Fruit fly (Drosophila melanogaster) whole organism, embryonic: ENCODE data around the gene uif.

Source experiments
- ATbp ChIP-seq: fragments of 200-800 bp; sonication (Bioruptor generic); optimal IDR thresholded peaks from 2 replicates; lab custom pipeline; 2017; ENCODE audit warnings: missing biosample characterization, mild to moderate bottlenecking, missing genetic modification characterization, missing genetic modification reagents
- Atf6 ChIP-seq: fragments of 200-800 bp; sonication (Bioruptor generic); IDR thresholded peaks from 2 replicates; pipeline ENCODE4 v1.3.6; 2022; ENCODE audit warnings: missing biosample characterization, missing genetic modification characterization
- Bteb2 ChIP-seq: fragments of 200-800 bp; sonication (Bioruptor generic); optimal IDR thresholded peaks from 2 replicates; lab custom pipeline; 2016; ENCODE audit warnings: missing biosample characterization, missing genetic modification characterization
- CG11456 ChIP-seq: fragments of 200-800 bp; sonication (Bioruptor generic); IDR thresholded peaks from 3 replicates; pipeline ENCODE4 v1.3.6; 2022; ENCODE audit warnings: missing biosample characterization, missing genetic modification characterization
- CG14050 ChIP-seq: fragments of 200-800 bp; sonication (Bioruptor generic); IDR thresholded peaks from 3 replicates; pipeline ENCODE4 v1.3.6; 2022; ENCODE audit warnings: missing biosample characterization, missing genetic modification characterization
- CG16779 ChIP-seq: fragments of 200-800 bp; sonication (Bioruptor generic); IDR thresholded peaks from 2 replicates; pipeline ENCODE4 v1.3.6; 2022; ENCODE audit warnings: missing biosample characterization, missing genetic modification characterization
- CG18262 ChIP-seq: fragments of 200-800 bp; optimal IDR thresholded peaks from 3 replicates; lab custom pipeline; 2019; ENCODE audit warnings: missing biosample characterization, mild to moderate bottlenecking, missing genetic modification characterization, moderate library complexity
- CG2129 ChIP-seq: fragments of 200-800 bp; sonication (Bioruptor generic); IDR thresholded peaks from 2 replicates; pipeline ENCODE4 v1.3.6; 2022; ENCODE audit warnings: missing biosample characterization, missing genetic modification characterization; ENCODE audit not compliant: partially characterized antibody
- CG30403 ChIP-seq: fragments of 200-800 bp; sonication (Bioruptor generic); optimal IDR thresholded peaks from 3 replicates; lab custom pipeline; 2016; ENCODE audit warnings: missing biosample characterization, missing genetic modification characterization
- CG32767 ChIP-seq: fragments of 200-800 bp; sonication (Bioruptor generic); IDR thresholded peaks from 2 replicates; pipeline ENCODE4 v1.3.6; 2022; ENCODE audit warnings: missing biosample characterization, missing genetic modification characterization
- CG33213 ChIP-seq: fragments of 200-800 bp; sonication (Bioruptor generic); optimal IDR thresholded peaks from 3 replicates; lab custom pipeline; 2016; ENCODE audit warnings: missing biosample characterization, missing genetic modification characterization
- CG3407 ChIP-seq: fragments of 200-800 bp; sonication (Bioruptor generic); optimal IDR thresholded peaks from 2 replicates; lab custom pipeline; 2018; ENCODE audit warnings: missing biosample characterization, mild to moderate bottlenecking, missing genetic modification characterization
- CG34422 ChIP-seq: fragments of 200-800 bp; sonication (Bioruptor generic); IDR thresholded peaks from 3 replicates; pipeline ENCODE4 v1.3.6; 2022; ENCODE audit warnings: missing biosample characterization, missing genetic modification characterization
- CG3726 ChIP-seq: fragments of 200-800 bp; sonication (Bioruptor generic); IDR thresholded peaks from 3 replicates; pipeline ENCODE4, ENCODE4 v1.3.6; 2022; ENCODE audit warnings: missing biosample characterization, missing genetic modification characterization
- CG3838 ChIP-seq: fragments of 200-800 bp; sonication (Bioruptor generic); optimal IDR thresholded peaks from 3 replicates; lab custom pipeline; 2016; ENCODE audit warnings: missing biosample characterization, missing genetic modification characterization
- CG4282 ChIP-seq: fragments of 200-800 bp; sonication (Bioruptor generic); optimal IDR thresholded peaks from 2 replicates; lab custom pipeline; 2016; ENCODE audit warnings: missing biosample characterization, missing genetic modification characterization
- CG4617 ChIP-seq: fragments of 200-800 bp; sonication (Bioruptor generic); optimal IDR thresholded peaks from 3 replicates; lab custom pipeline; 2016; ENCODE audit warnings: missing biosample characterization, missing genetic modification characterization, borderline replicate concordance
- CG4820 ChIP-seq: fragments of 200-800 bp; sonication (Bioruptor generic); optimal IDR thresholded peaks from 3 replicates; lab custom pipeline; 2016; ENCODE audit warnings: missing biosample characterization, missing genetic modification characterization
- CG5953 ChIP-seq: fragments of 200-800 bp; sonication (Bioruptor generic); IDR thresholded peaks from 2 replicates; pipeline ENCODE4 v1.3.6; 2022; ENCODE audit warnings: missing biosample characterization, missing genetic modification characterization
- CG6689 ChIP-seq: fragments of 200-800 bp; sonication (Bioruptor generic); IDR thresholded peaks from 2 replicates; pipeline ENCODE4 v1.3.6; 2022; ENCODE audit warnings: missing biosample characterization, missing genetic modification characterization
- CG8359 ChIP-seq: fragments of 200-800 bp; sonication (Bioruptor generic); optimal IDR thresholded peaks from 2 replicates; lab custom pipeline; 2017; ENCODE audit warnings: missing biosample characterization, mild to moderate bottlenecking, missing genetic modification characterization, borderline replicate concordance
- CG8944 ChIP-seq: fragments of 200-800 bp; sonication (Bioruptor generic); optimal IDR thresholded peaks from 3 replicates; lab custom pipeline; 2016; ENCODE audit warnings: missing biosample characterization, missing genetic modification characterization
- CTCF ChIP-seq: fragments of 200-800 bp; sonication (Bioruptor generic); optimal IDR thresholded peaks from 2 replicates; lab custom pipeline; 2017; ENCODE audit warnings: missing biosample characterization, mild to moderate bottlenecking, missing genetic modification characterization, moderate library complexity
- Dip3 ChIP-seq: fragments of 200-800 bp; sonication (Bioruptor generic); optimal IDR thresholded peaks from 3 replicates; lab custom pipeline; 2016; ENCODE audit warnings: missing biosample characterization, missing genetic modification characterization
- ERR ChIP-seq: fragments of 200-800 bp; sonication (Bioruptor generic); optimal IDR thresholded peaks from 2 replicates; lab custom pipeline; 2016; ENCODE audit warnings: missing biosample characterization, missing genetic modification characterization
- Elba2 ChIP-seq: fragments of 200-800 bp; sonication (Bioruptor generic); optimal IDR thresholded peaks from 3 replicates; lab custom pipeline; 2016; ENCODE audit warnings: missing biosample characterization, missing genetic modification characterization
- Hr78 ChIP-seq, 2 experiments: fragments of 200-800 bp in 1 of 2; fragments of >200 bp in 1 of 2; sonication (Bioruptor generic) in 1 of 2; optimal IDR thresholded peaks; 2 replicates each; lab custom pipeline; 2017 to 2019; ENCODE audit warnings: missing biosample characterization in 2 of 2, missing genetic modification characterization in 2 of 2, mild to moderate bottlenecking in 1 of 2, moderate library complexity in 1 of 2
- MESR4 ChIP-seq: fragments of 200-800 bp; sonication (Bioruptor generic); optimal IDR thresholded peaks from 2 replicates; lab custom pipeline; 2018; ENCODE audit warnings: missing biosample characterization, mild to moderate bottlenecking, missing genetic modification characterization, moderate library complexity
- Meics ChIP-seq: fragments of 200-800 bp; sonication (Bioruptor generic); optimal IDR thresholded peaks from 2 replicates; lab custom pipeline; 2017; ENCODE audit warnings: missing biosample characterization, mild to moderate bottlenecking, missing genetic modification characterization
- Nf-YB ChIP-seq: fragments of 200-800 bp; sonication (Bioruptor generic); optimal IDR thresholded peaks from 3 replicates; lab custom pipeline; 2019; ENCODE audit warnings: missing biosample characterization, mild to moderate bottlenecking, missing genetic modification characterization, moderate library complexity
- Sry-β ChIP-seq: fragments of 200-800 bp; sonication (Bioruptor generic); optimal IDR thresholded peaks from 2 replicates; lab custom pipeline; 2018; ENCODE audit warnings: missing biosample characterization, mild to moderate bottlenecking, missing genetic modification characterization, moderate library complexity
- Vsx1 ChIP-seq: fragments of 200-800 bp; sonication (Bioruptor generic); optimal IDR thresholded peaks from 2 replicates; lab custom pipeline; 2017; ENCODE audit warnings: missing biosample characterization, mild to moderate bottlenecking, missing genetic modification characterization, missing genetic modification reagents
- aop ChIP-seq: fragments of 200-800 bp; sonication (Bioruptor generic); IDR thresholded peaks from 2 replicates; pipeline ENCODE4 v1.3.6; 2022; ENCODE audit warnings: missing biosample characterization, missing genetic modification characterization
- bbx ChIP-seq: fragments of 200-800 bp; sonication (Bioruptor generic); IDR thresholded peaks from 2 replicates; pipeline ENCODE4 v1.3.6; 2022; ENCODE audit warnings: missing biosample characterization, missing genetic modification characterization; ENCODE audit not compliant: partially characterized antibody
- bsh ChIP-seq, 2 experiments: fragments of 200-800 bp; sonication (Bioruptor generic); optimal IDR thresholded peaks; 2 replicates each; lab custom pipeline; 2017 to 2018; ENCODE audit warnings: mild to moderate bottlenecking in 2 of 2, missing biosample characterization in 2 of 2, missing genetic modification characterization in 2 of 2, moderate library complexity in 1 of 2
- crc ChIP-seq: fragments of 200-800 bp; sonication (Bioruptor generic); optimal IDR thresholded peaks from 2 replicates; lab custom pipeline; 2016; ENCODE audit warnings: missing biosample characterization, missing genetic modification characterization
- crp ChIP-seq, 2 experiments: fragments of 200-800 bp; sonication (Bioruptor generic); optimal IDR thresholded peaks; 2 replicates in 1 of 2; 3 replicates in 1 of 2; lab custom pipeline; 2017; ENCODE audit warnings: missing biosample characterization in 2 of 2, missing genetic modification characterization in 2 of 2, mild to moderate bottlenecking in 1 of 2, moderate library complexity in 1 of 2
- cwo ChIP-seq: fragments of 200-800 bp; sonication (Bioruptor generic); optimal IDR thresholded peaks from 3 replicates; lab custom pipeline; 2017; ENCODE audit warnings: missing biosample characterization, missing genetic modification characterization, mild to moderate bottlenecking, moderate library complexity, missing genetic modification reagents
- nerfin-1 ChIP-seq: fragments of 200-800 bp; sonication (Bioruptor generic); optimal IDR thresholded peaks from 3 replicates; lab custom pipeline; 2019; ENCODE audit warnings: missing biosample characterization, mild to moderate bottlenecking, missing genetic modification characterization, moderate library complexity
- phol ChIP-seq: fragments of 200-800 bp; sonication (Bioruptor generic); optimal IDR thresholded peaks from 3 replicates; lab custom pipeline; 2018; ENCODE audit warnings: missing biosample characterization, mild to moderate bottlenecking, missing genetic modification characterization, moderate library complexity
- pnt ChIP-seq: fragments of 200-800 bp; sonication (Bioruptor generic); optimal IDR thresholded peaks from 3 replicates; lab custom pipeline; 2016; ENCODE audit warnings: missing biosample characterization, missing genetic modification characterization
- prd ChIP-seq, 3 experiments: fragments of >200 bp in 2 of 3; fragments of 200-800 bp in 1 of 3; sonication (Bioruptor generic) in 1 of 3; optimal IDR thresholded peaks in 2 of 3; IDR thresholded peaks in 1 of 3; 2 replicates in 2 of 3; 3 replicates in 1 of 3; pipeline versions ENCODE4 v1.3.6 to Lab custom; 2017 to 2022; ENCODE audit warnings: missing biosample characterization in 1 of 3, missing genetic modification characterization in 1 of 3
- run ChIP-seq: fragments of 200-800 bp; sonication (Bioruptor generic); optimal IDR thresholded peaks from 3 replicates; lab custom pipeline; 2018; ENCODE audit warnings: missing biosample characterization, mild to moderate bottlenecking, missing genetic modification characterization
- scrt ChIP-seq: fragments of 200-800 bp; sonication (Bioruptor generic); optimal IDR thresholded peaks from 2 replicates; lab custom pipeline; 2018; ENCODE audit warnings: missing biosample characterization, mild to moderate bottlenecking, missing genetic modification characterization, moderate library complexity
- seq ChIP-seq: fragments of 200-800 bp; sonication (Bioruptor generic); IDR thresholded peaks from 2 replicates; pipeline ENCODE4 v1.3.6; 2022; ENCODE audit warnings: missing biosample characterization, missing genetic modification characterization
- sisA ChIP-seq: fragments of 200-800 bp; sonication (Bioruptor generic); IDR thresholded peaks from 2 replicates; pipeline ENCODE4 v1.3.6; 2022; ENCODE audit warnings: missing biosample characterization, missing genetic modification characterization
- slp2 ChIP-seq: fragments of 200-800 bp; sonication (Bioruptor generic); optimal IDR thresholded peaks from 2 replicates; lab custom pipeline; 2016; ENCODE audit warnings: missing biosample characterization, missing genetic modification characterization
- so ChIP-seq: fragments of 200-800 bp; sonication (Bioruptor generic); IDR thresholded peaks from 3 replicates; pipeline ENCODE4 v1.3.6; 2022; ENCODE audit warnings: missing biosample characterization, missing genetic modification characterization
- yki ChIP-seq: fragments of >200 bp; optimal IDR thresholded peaks from 3 replicates; lab custom pipeline; 2018

The uif gene

DNA sequence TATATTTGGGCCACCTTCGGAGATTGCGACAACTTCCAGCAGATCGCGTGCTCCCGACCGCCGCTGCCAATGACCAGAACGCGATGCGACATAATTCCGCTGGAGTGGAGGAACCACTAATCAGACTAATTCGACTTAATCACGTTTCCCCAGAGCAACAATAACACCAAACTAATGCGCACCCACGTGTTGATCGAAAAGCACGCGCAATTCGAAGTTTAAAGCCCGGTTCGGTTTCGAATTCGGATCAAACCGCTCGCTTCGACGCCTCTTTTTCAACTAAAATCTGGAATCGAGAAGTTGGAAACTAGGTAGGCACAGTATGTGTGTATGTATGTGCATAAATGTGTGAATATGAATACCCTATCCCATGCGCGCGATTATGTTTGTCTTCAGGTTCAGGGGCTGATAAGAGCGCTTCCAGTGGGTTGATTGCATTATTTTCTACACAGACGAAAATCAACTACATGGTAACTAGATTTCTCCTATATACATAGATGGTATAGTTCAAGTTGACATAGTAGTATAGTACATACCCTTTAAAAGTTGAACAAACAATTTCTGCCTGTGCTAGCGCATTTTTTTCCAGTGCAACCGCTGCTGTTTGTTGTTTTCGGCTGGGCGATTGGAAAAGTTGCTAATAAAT is 13.6 kb upstream of the uif start, which contains the start of gene Gart:
Gart (minus strand) TSS at position 285 of the 646 bp plus-strand sequence.
- TF ChIP-seq Bteb2 (GFP tag; lab: Kevin White, UChicago): peak; percentile 66
- TF ChIP-seq Atf6 (GFP tag; lab: Robert Waterston, UW): peak; percentile 50; the same call in 1 of the 2 replicates
- peak; percentile 46 for TF ChIP-seq crc
- TF ChIP-seq CG3407 (GFP tag; lab: Kevin White, UChicago): peak; percentile 53
- TF ChIP-seq aop (GFP tag; lab: Robert Waterston, UW): no peak
- peak in 1 of 2 experiments; percentile 82 for TF ChIP-seq bsh (GFP tag; optimal IDR thresholded peaks at IDR 0.05; lab: Kevin White, UChicago)
- TF ChIP-seq crp (GFP tag; optimal IDR thresholded peaks at IDR 0.05; lab: Kevin White, UChicago): peak in 1 of 2 experiments; percentile 44
- TF ChIP-seq sisA: peak; percentile 34; the same call in 1 of the 2 replicates
- no peak for TF ChIP-seq CG3838 (GFP tag; lab: Kevin White, UChicago)
- TF ChIP-seq CG5953 (GFP tag; lab: Robert Waterston, UW): peak; percentile 48; the same call in 1 of the 2 replicates
- peak; percentile 36 for TF ChIP-seq Dip3
- no peak for TF ChIP-seq CG2129
- peak; percentile 58 for TF ChIP-seq CG4282 (GFP tag; lab: Kevin White, UChicago)
- no peak for TF ChIP-seq yki (lab: Kevin White, UChicago)
- no peak for TF ChIP-seq CG8359 (GFP tag; lab: Kevin White, UChicago)
- TF ChIP-seq CG4617 (GFP tag; lab: Kevin White, UChicago): peak; percentile 6
- no peak for TF ChIP-seq CG16779 (GFP tag; lab: Robert Waterston, UW)
- peak; percentile 55 for TF ChIP-seq pnt (GFP tag; lab: Kevin White, UChicago)
- TF ChIP-seq prd (optimal IDR thresholded peaks at IDR 0.05; lab: Kevin White, UChicago): no peak
- TF ChIP-seq prd (GFP tag; IDR thresholded peaks at IDR 0.05; lab: Robert Waterston, UW): no peak
- peak; percentile 68; the same call in 1 of the 3 replicates for TF ChIP-seq CG11456
- peak; percentile 20 for TF ChIP-seq Meics (GFP tag; lab: Kevin White, UChicago)
- TF ChIP-seq Elba2 (GFP tag; lab: Kevin White, UChicago): no peak
- TF ChIP-seq Nf-YB (GFP tag; lab: Kevin White, UChicago): peak; percentile 65
- TF ChIP-seq scrt (GFP tag; lab: Kevin White, UChicago): no peak
- TF ChIP-seq nerfin-1 (tag; lab: Kevin White, UChicago): no peak
- TF ChIP-seq CG34422 (GFP tag; lab: Robert Waterston, UW): no peak
- TF ChIP-seq CG18262 (tag; lab: Kevin White, UChicago): peak; percentile 8
- TF ChIP-seq run (tag; lab: Kevin White, UChicago): no peak
- peak; percentile 98 for TF ChIP-seq cwo (GFP tag; lab: Kevin White, UChicago)
- peak; percentile 40 for TF ChIP-seq slp2 (GFP tag; lab: Kevin White, UChicago)
- TF ChIP-seq seq (GFP tag; lab: Robert Waterston, UW): peak; percentile 53; the same call in 1 of the 2 replicates
- peak; percentile 53; the same call in 1 of the 2 replicates for TF ChIP-seq CG32767 (GFP tag; lab: Robert Waterston, UW)
- TF ChIP-seq MESR4 (GFP tag; lab: Kevin White, UChicago): peak; percentile 9
- peak; percentile 66 for TF ChIP-seq CG33213
- TF ChIP-seq CG8944 (GFP tag; lab: Kevin White, UChicago): peak; percentile 74
- no peak for TF ChIP-seq CTCF
- TF ChIP-seq CG30403 (GFP tag; lab: Kevin White, UChicago): peak; percentile 76
- TF ChIP-seq CG3726 (GFP tag; lab: Robert Waterston, UW): no peak
- no peak for TF ChIP-seq Sry-β (GFP tag; lab: Kevin White, UChicago)
- TF ChIP-seq CG6689 (GFP tag; lab: Robert Waterston, UW): no peak
- peak; percentile 73 for TF ChIP-seq ATbp (GFP tag; lab: Kevin White, UChicago)
- TF ChIP-seq so: 0 out of 3 replicates have a peak, but pooled peaks have one; percentile 18
- TF ChIP-seq CG14050 (GFP tag; lab: Robert Waterston, UW): peak; percentile 52; the same call in 1 of the 3 replicates
- TF ChIP-seq Vsx1: peak; percentile 46
- peak; percentile 54 for TF ChIP-seq ERR (GFP tag; lab: Kevin White, UChicago)
- TF ChIP-seq bbx (GFP tag; lab: Robert Waterston, UW): no peak
- peak; percentile 1 for TF ChIP-seq phol (tag; lab: Kevin White, UChicago)
- TF ChIP-seq Hr78 (GFP tag; optimal IDR thresholded peaks at IDR 0.05; lab: Kevin White, UChicago): peak in 1 of 2 experiments; percentile 59
- peak; percentile 59 for TF ChIP-seq CG4820
